Worm (Caenorhabditis elegans) whole organism, L4 larva: Measurements from ENCODE around the gene noca-1.
A peak's percentile ranks its signal among the peaks of the same experiment; 100 is the strongest.
"Not testable (repeated sequence)": the region's sequence is repeated elsewhere in the genome, so short reads cannot be mapped to it uniquely, and the experiment has no call there.

Source experiments
- F10B5.3 ChIP-seq: sonication (generic microtip); optimal IDR thresholded peaks from 2 replicates; lab custom pipeline; 2016; ENCODE audit warnings: mild to moderate bottlenecking, missing genetic modification characterization, missing compliant biosample characterization
- F49E8.2 ChIP-seq: sonication (generic microtip); optimal IDR thresholded peaks from 2 replicates; lab custom pipeline; 2016; ENCODE audit warnings: missing compliant biosample characterization, mild to moderate bottlenecking, missing genetic modification characterization, borderline replicate concordance
- T20F7.1 ChIP-seq: fragments of 200-800 bp; sonication (Bioruptor generic); optimal IDR thresholded peaks from 2 replicates; lab custom pipeline; 2018; ENCODE audit warnings: mild to moderate bottlenecking, missing genetic modification characterization, missing compliant biosample characterization
- T26A8.4 ChIP-seq: fragments of 200-800 bp; sonication (Bioruptor generic); IDR thresholded peaks from 2 replicates; pipeline ENCODE4 v1.3.6; 2022; ENCODE audit warnings: missing genetic modification characterization, missing compliant biosample characterization
- Y75B8A.6 ChIP-seq: fragments of 200-800 bp; sonication (Bioruptor generic); IDR thresholded peaks from 2 replicates; pipeline ENCODE4 v1.3.6; 2022; ENCODE audit warnings: missing genetic modification reagents, missing genetic modification characterization, missing compliant biosample characterization
- arid-1 ChIP-seq: fragments of 200-800 bp; sonication (Bioruptor generic); conservative IDR thresholded peaks from 2 replicates; pipeline ENCODE4 v1.3.6; 2022; ENCODE audit warnings: missing genetic modification reagents, missing genetic modification characterization, missing compliant biosample characterization
- ceh-28 ChIP-seq: fragments of 150-350 bp; optimal IDR thresholded peaks from 2 replicates; lab custom pipeline; 2014; ENCODE audit warnings: missing biosample characterization, missing genetic modification reagents, missing genetic modification characterization
- ceh-32 ChIP-seq: sonication (generic microtip); optimal IDR thresholded peaks from 2 replicates; lab custom pipeline; 2016; ENCODE audit warnings: mild to moderate bottlenecking, missing genetic modification characterization, missing compliant biosample characterization; ENCODE audit not compliant: poor library complexity
- ceh-82 ChIP-seq: sonication (generic microtip); optimal IDR thresholded peaks from 2 replicates; lab custom pipeline; 2017; ENCODE audit warnings: missing biosample characterization, missing genetic modification characterization
- cey-2 ChIP-seq: sonication (generic microtip); optimal IDR thresholded peaks from 3 replicates; lab custom pipeline; 2017; ENCODE audit warnings: missing genetic modification characterization, mild to moderate bottlenecking, missing compliant biosample characterization, antibody characterized with exemption, borderline replicate concordance; ENCODE audit not compliant: insufficient read depth
- daf-12 ChIP-seq: fragments of 150-350 bp; optimal IDR thresholded peaks from 2 replicates; lab custom pipeline; 2014; ENCODE audit warnings: missing biosample characterization, missing genetic modification reagents, missing genetic modification characterization
- daf-19 ChIP-seq: fragments of 200-800 bp; sonication (Bioruptor generic); conservative IDR thresholded peaks from 2 replicates; pipeline ENCODE4 v1.3.6; 2022; ENCODE audit warnings: missing genetic modification characterization, missing compliant biosample characterization
- daf-8 ChIP-seq: fragments of 200-800 bp; sonication (Bioruptor generic); IDR thresholded peaks from 2 replicates; pipeline ENCODE4 v1.3.6; 2022; ENCODE audit warnings: missing genetic modification characterization, missing compliant biosample characterization
- dmd-6 ChIP-seq: fragments of 200-800 bp; sonication (Bioruptor generic); IDR thresholded peaks from 2 replicates; pipeline ENCODE4 v1.3.6; 2022; ENCODE audit warnings: missing genetic modification reagents, missing genetic modification characterization, missing compliant biosample characterization
- dpl-1 ChIP-seq: fragments of 150-350 bp; optimal IDR thresholded peaks from 2 replicates; lab custom pipeline; 2014; ENCODE audit warnings: missing biosample characterization, missing genetic modification reagents, missing genetic modification characterization
- egl-43 ChIP-seq: fragments of 200-800 bp; sonication (Bioruptor generic); IDR thresholded peaks from 2 replicates; pipeline ENCODE4 v1.3.6; 2022; ENCODE audit warnings: missing genetic modification reagents, missing genetic modification characterization, missing compliant biosample characterization
- fkh-10 ChIP-seq: fragments of 150-350 bp; optimal IDR thresholded peaks from 2 replicates; lab custom pipeline; 2014; ENCODE audit warnings: missing biosample characterization, missing genetic modification reagents, missing genetic modification characterization
- lin-1 ChIP-seq: fragments of 200-800 bp; sonication (Bioruptor generic); IDR thresholded peaks from 2 replicates; pipeline ENCODE4 v1.3.6; 2022; ENCODE audit warnings: missing genetic modification reagents, missing genetic modification characterization, missing compliant biosample characterization
- lin-15B ChIP-seq: fragments of 150-350 bp; sonication (generic microtip); optimal IDR thresholded peaks from 3 replicates; lab custom pipeline; 2014; ENCODE audit warnings: missing biosample characterization, missing genetic modification characterization
- lin-38 ChIP-seq: fragments of 200-800 bp; sonication (Bioruptor generic); IDR thresholded peaks from 2 replicates; pipeline ENCODE4 v1.3.6; 2022; ENCODE audit warnings: missing genetic modification reagents, missing genetic modification characterization, missing compliant biosample characterization
- madf-5 ChIP-seq, 2 experiments: fragments of 200-800 bp; sonication (Bioruptor generic); IDR thresholded peaks; 2 replicates each; pipeline ENCODE4 v1.3.6; 2022; ENCODE audit warnings: missing compliant biosample characterization in 2 of 2, missing genetic modification characterization in 2 of 2
- mdt-29 ChIP-seq: fragments of 200-800 bp; sonication (Bioruptor generic); IDR thresholded peaks from 2 replicates; pipeline ENCODE4 v1.3.6; 2022; ENCODE audit warnings: missing genetic modification reagents, missing genetic modification characterization, missing compliant biosample characterization
- mxl-3 ChIP-seq: fragments of 200-800 bp; sonication (Bioruptor generic); optimal IDR thresholded peaks from 2 replicates; lab custom pipeline; 2018; ENCODE audit warnings: mild to moderate bottlenecking, missing genetic modification characterization, missing compliant biosample characterization
- nhr-10 ChIP-seq: fragments of 150-350 bp; optimal IDR thresholded peaks from 2 replicates; lab custom pipeline; 2014; ENCODE audit warnings: missing biosample characterization, missing genetic modification characterization
- nhr-102 ChIP-seq: sonication (generic microtip); optimal IDR thresholded peaks from 2 replicates; lab custom pipeline; 2016; ENCODE audit warnings: mild to moderate bottlenecking, missing genetic modification characterization, moderate library complexity, missing compliant biosample characterization
- nhr-237 ChIP-seq: sonication (generic microtip); optimal IDR thresholded peaks from 2 replicates; lab custom pipeline; 2017; ENCODE audit warnings: missing biosample characterization, missing genetic modification characterization
- nhr-28 ChIP-seq: fragments of 150-350 bp; optimal IDR thresholded peaks from 2 replicates; lab custom pipeline; 2014; ENCODE audit warnings: missing biosample characterization, missing genetic modification characterization
- nhr-42 ChIP-seq: fragments of 200-800 bp; sonication (Bioruptor generic); IDR thresholded peaks from 2 replicates; pipeline ENCODE4 v1.3.6; 2022; ENCODE audit warnings: missing genetic modification characterization, missing compliant biosample characterization
- nhr-6 ChIP-seq: fragments of 150-350 bp; optimal IDR thresholded peaks from 2 replicates; lab custom pipeline; 2014; ENCODE audit warnings: missing biosample characterization, missing genetic modification characterization
- pha-4 ChIP-seq, 2 experiments: fragments of 150-350 bp in 1 of 2; fragments of 200-800 bp in 1 of 2; sonication (Bioruptor generic) in 1 of 2; IDR thresholded peaks in 1 of 2; optimal IDR thresholded peaks in 1 of 2; 2 replicates each; pipeline versions ENCODE4 v1.3.6 to Lab custom; 2014 to 2022; ENCODE audit warnings: missing genetic modification characterization in 2 of 2, missing genetic modification reagents in 2 of 2, missing biosample characterization in 1 of 2, missing compliant biosample characterization in 1 of 2
- php-3 ChIP-seq: fragments of 200-800 bp; sonication (Bioruptor generic); IDR thresholded peaks from 2 replicates; pipeline ENCODE4 v1.3.6; 2022; ENCODE audit warnings: missing genetic modification reagents, missing genetic modification characterization, missing compliant biosample characterization
- pqm-1 ChIP-seq: sonication (generic microtip); optimal IDR thresholded peaks from 2 replicates; lab custom pipeline; 2017; ENCODE audit warnings: missing biosample characterization, missing genetic modification characterization
- rbr-2 ChIP-seq: sonication (generic microtip); optimal IDR thresholded peaks from 2 replicates; lab custom pipeline; 2016; ENCODE audit warnings: missing genotype, missing genetic modification characterization, missing compliant biosample characterization
- set-16 ChIP-seq: fragments of 200-800 bp; sonication (Bioruptor generic); IDR thresholded peaks from 2 replicates; pipeline ENCODE4 v1.3.6; 2022; ENCODE audit warnings: missing genetic modification reagents, missing genetic modification characterization, missing compliant biosample characterization
- unc-130 ChIP-seq: sonication (generic microtip); optimal IDR thresholded peaks from 2 replicates; lab custom pipeline; 2016; ENCODE audit warnings: missing genetic modification reagents, missing genetic modification characterization, missing compliant biosample characterization

noca-1 gene

DNA sequence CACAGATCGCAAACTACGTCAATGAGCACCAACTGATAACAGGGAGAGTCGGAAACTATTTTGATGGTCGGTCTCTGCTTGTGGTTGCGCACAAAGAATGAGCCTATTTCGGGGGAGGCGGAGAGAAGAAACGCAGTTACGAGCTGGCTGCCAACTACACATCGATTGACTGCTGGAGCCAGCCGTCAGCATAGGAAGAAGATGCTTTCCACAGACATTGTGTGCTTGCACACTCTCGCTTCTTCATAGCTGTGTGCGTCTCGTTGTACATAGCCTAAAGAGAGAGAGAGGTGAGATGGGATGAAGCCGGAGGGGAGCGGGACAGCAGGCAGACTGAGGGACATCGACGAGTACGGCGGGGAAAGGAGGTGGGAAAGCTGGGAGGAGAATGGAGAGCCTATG, 22.3 kb upstream of the noca-1 start (continued):
- TF ChIP-seq rbr-2 = peak; percentile 77
- peak; percentile 24 for TF ChIP-seq T20F7.1 (GFP tag; lab: Kevin White, UChicago)
- TF ChIP-seq lin-15B (tag; lab: Kevin White, UChicago) = no peak
- peak; percentile 58; the same call in 1 of the 2 replicates for TF ChIP-seq arid-1
- no peak for TF ChIP-seq nhr-237 (tag; lab: Kevin White, UChicago)
- peak; percentile 40 for TF ChIP-seq ceh-28 (tag; lab: Kevin White, UChicago)
- TF ChIP-seq lin-38 (GFP tag; lab: Robert Waterston, UW) = peak; percentile 28; the same call in 1 of the 2 replicates
- no peak; the same call in 1 of the 2 replicates for TF ChIP-seq pha-4 (GFP tag; IDR thresholded peaks at IDR 0.05; lab: Robert Waterston, UW)
- no peak for TF ChIP-seq pha-4 (tag; optimal IDR thresholded peaks at IDR 0.05; lab: Kevin White, UChicago)
- TF ChIP-seq daf-19 (GFP tag; lab: Robert Waterston, UW) = no peak
- no peak for TF ChIP-seq ceh-82
- TF ChIP-seq fkh-10 (GFP tag; lab: Kevin White, UChicago) = peak; percentile 64
- TF ChIP-seq dmd-6 (GFP tag; lab: Robert Waterston, UW) = peak; percentile 91
- TF ChIP-seq cey-2 (tag; lab: Kevin White, UChicago) = no peak
- TF ChIP-seq set-16 = no peak; the same call in 1 of the 2 replicates
- TF ChIP-seq daf-12 = no peak
- peak; percentile 15 for TF ChIP-seq dpl-1 (GFP tag; lab: Kevin White, UChicago)
- TF ChIP-seq madf-5 (GFP tag; IDR thresholded peaks at IDR 0.05; lab: Robert Waterston, UW) = 0 out of 4 replicates have a peak, but pooled peaks of 1 of the 2 experiments have one; percentile 23
- TF ChIP-seq, all 104 proteins: peak for 45

ce11 chrV:13131487-13131886, 21.2 kb upstream of the noca-1 start:
- TF ChIP-seq F49E8.2 (peak; percentile 11), nhr-42 (GFP tag; lab: Robert Waterston, UW) (no peak), unc-130 (GFP tag; lab: Kevin White, UChicago) (peak; percentile 68)

DNA sequence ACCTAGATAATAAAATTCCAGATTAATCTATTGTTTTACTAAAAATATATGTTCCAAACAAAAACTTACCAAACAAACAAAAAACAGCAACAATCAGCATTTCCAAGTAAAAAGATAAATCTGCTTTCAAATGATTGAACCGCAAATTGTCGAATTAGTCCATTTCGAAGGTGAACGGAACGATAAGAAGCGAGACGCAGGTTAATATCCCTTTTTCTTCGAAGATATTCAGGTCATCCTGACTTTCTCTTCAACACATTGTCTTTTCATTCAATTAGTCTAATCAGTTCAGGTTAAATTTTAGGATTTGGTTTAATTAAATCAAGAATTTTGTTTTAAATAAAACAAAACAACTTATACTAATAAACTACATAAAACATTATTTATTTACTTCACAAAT, 19.3 kb upstream of the noca-1 start, which contains the start of gene B0365.9:
TSS of gene B0365.9 (minus strand) at position 186 of the 400 bp plus-strand sequence.
- no peak for TF ChIP-seq daf-8 (GFP tag; lab: Robert Waterston, UW)
- TF ChIP-seq T20F7.1 (GFP tag; lab: Kevin White, UChicago) = no peak
- TF ChIP-seq nhr-102 (tag; lab: Kevin White, UChicago) = no peak

- TF ChIP-seq egl-43 (GFP tag; lab: Robert Waterston, UW); Y75B8A.6 (GFP tag; lab: Robert Waterston, UW); nhr-10: not testable (repeated sequence)
These were observed 17.9 kb upstream of the noca-1 start, which contains the start of gene clec-225 for ce11 chrV:13134786-13135185. TSS of gene clec-225 (minus strand) at chrV:13134886.

ce11 chrV:13137955-13138354, 14.8 kb upstream of the noca-1 start, which contains the start of gene clec-41:
TSS of gene clec-41 (minus strand) at chrV:13138101.
- TF ChIP-seq nhr-28 (peak; percentile 67), nhr-6 (tag; lab: Kevin White, UChicago) (no peak), dmd-6 (GFP tag; lab: Robert Waterston, UW) (peak; percentile 82), php-3 (peak; percentile 34; the same call in 1 of the 2 replicates), Y75B8A.6 (GFP tag; lab: Robert Waterston, UW) (no peak), mxl-3 (GFP tag; lab: Kevin White, UChicago) (peak; percentile 31), mdt-29 (GFP tag; lab: Robert Waterston, UW) (no peak), unc-130 (GFP tag; lab: Kevin White, UChicago) (no peak), lin-1 (peak; percentile 85), T26A8.4 (GFP tag; lab: Robert Waterston, UW) (no peak), ceh-32 (tag; lab: Kevin White, UChicago) (no peak), F10B5.3 (tag; lab: Kevin White, UChicago) (no peak), pqm-1 (peak; percentile 91)
